Worm (Caenorhabditis elegans) whole organism, young adult: ENCODE measurements around the gene his-48.

ENCODE experiments used
- B0035.1 ChIP-seq: sonication (generic microtip); optimal IDR thresholded peaks from 2 replicates; lab custom pipeline; 2016; ENCODE audit warnings: missing genetic modification characterization, mild to moderate bottlenecking, missing compliant biosample characterization, missing genotype, missing genetic modification reagents
- B0261.1 ChIP-seq: sonication (generic microtip); optimal IDR thresholded peaks from 2 replicates; lab custom pipeline; 2016; ENCODE audit warnings: mild to moderate bottlenecking, missing genetic modification characterization, moderate library complexity, missing compliant biosample characterization
- B0336.3 ChIP-seq: fragments of 200-800 bp; sonication (Bioruptor generic); IDR thresholded peaks from 2 replicates; pipeline ENCODE4 v1.3.6; 2022; ENCODE audit warnings: missing genetic modification characterization, missing compliant biosample characterization
- D2030.7 ChIP-seq: fragments of 200-800 bp; sonication (Bioruptor generic); IDR thresholded peaks from 2 replicates; pipeline ENCODE4 v1.3.6; 2022; ENCODE audit warnings: missing genetic modification reagents, missing genetic modification characterization, missing compliant biosample characterization
- F22D6.2 ChIP-seq: sonication (generic microtip); optimal IDR thresholded peaks from 2 replicates; lab custom pipeline; 2016; ENCODE audit warnings: mild to moderate bottlenecking, missing genetic modification characterization, missing compliant biosample characterization
- F37B4.10 ChIP-seq: fragments of 200-800 bp; sonication (Bioruptor generic); IDR thresholded peaks from 2 replicates; pipeline ENCODE4 v1.3.6; 2022; ENCODE audit warnings: missing genetic modification characterization, missing compliant biosample characterization
- F49E8.2 ChIP-seq: sonication (generic microtip); optimal IDR thresholded peaks from 3 replicates; lab custom pipeline; 2017; ENCODE audit warnings: missing genetic modification characterization, mild to moderate bottlenecking, missing compliant biosample characterization, antibody characterized with exemption, moderate library complexity; ENCODE audit not compliant: insufficient read depth
- F52B5.7 ChIP-seq: sonication (generic microtip); optimal IDR thresholded peaks from 2 replicates; lab custom pipeline; 2016; ENCODE audit warnings: mild to moderate bottlenecking, missing genetic modification characterization, missing compliant biosample characterization
- F55B11.4 ChIP-seq: sonication (generic microtip); optimal IDR thresholded peaks from 2 replicates; lab custom pipeline; 2016; ENCODE audit warnings: missing compliant biosample characterization, missing genetic modification characterization, borderline replicate concordance; ENCODE audit not compliant: insufficient read depth
- F57A8.1 ChIP-seq: fragments of 200-800 bp; sonication (Bioruptor generic); optimal IDR thresholded peaks from 2 replicates; lab custom pipeline; 2018; ENCODE audit warnings: mild to moderate bottlenecking, missing genetic modification characterization, moderate library complexity, missing compliant biosample characterization
- T07F8.4 ChIP-seq: sonication (generic microtip); optimal IDR thresholded peaks from 2 replicates; lab custom pipeline; 2016; ENCODE audit warnings: mild to moderate bottlenecking, missing genetic modification characterization, moderate library complexity, missing compliant biosample characterization
- ZK185.1 ChIP-seq: sonication (generic microtip); optimal IDR thresholded peaks from 2 replicates; lab custom pipeline; 2016; ENCODE audit warnings: mild to moderate bottlenecking, missing genetic modification characterization, missing compliant biosample characterization; ENCODE audit not compliant: poor library complexity, severe bottlenecking
- aptf-2 ChIP-seq: fragments of 200-800 bp; sonication (Bioruptor generic); conservative IDR thresholded peaks from 2 replicates; pipeline ENCODE4 v1.3.6; 2022; ENCODE audit warnings: missing genetic modification reagents, missing genetic modification characterization, missing compliant biosample characterization
- aptf-3 ChIP-seq: fragments of 200-800 bp; sonication (Bioruptor generic); IDR thresholded peaks from 2 replicates; pipeline ENCODE4 v1.3.6; 2022; ENCODE audit warnings: missing genetic modification characterization, missing compliant biosample characterization
- attf-5 ChIP-seq: fragments of 200-800 bp; sonication (Bioruptor generic); optimal IDR thresholded peaks from 2 replicates; lab custom pipeline; 2018; ENCODE audit warnings: mild to moderate bottlenecking, missing genetic modification characterization, missing compliant biosample characterization
- bed-1 ChIP-seq: fragments of 200-800 bp; sonication (Bioruptor generic); IDR thresholded peaks from 2 replicates; pipeline ENCODE4 v1.3.6; 2022; ENCODE audit warnings: missing genetic modification reagents, missing genetic modification characterization, missing compliant biosample characterization
- cebp-1 ChIP-seq, 2 experiments: fragments of 200-800 bp in 1 of 2; sonication (Bioruptor generic) in 1 of 2; sonication (generic microtip) in 1 of 2; IDR thresholded peaks in 1 of 2; optimal IDR thresholded peaks in 1 of 2; 2 replicates each; pipeline versions ENCODE4 v1.3.6 to Lab custom; 2017 to 2022; ENCODE audit warnings: missing compliant biosample characterization in 2 of 2, missing genetic modification characterization in 2 of 2, mild to moderate bottlenecking in 1 of 2, missing genetic modification reagents in 1 of 2, moderate library complexity in 1 of 2
- ceh-100 ChIP-seq: fragments of 200-800 bp; sonication (Bioruptor generic); IDR thresholded peaks from 2 replicates; pipeline ENCODE4 v1.3.6; 2022; ENCODE audit warnings: missing genetic modification reagents, missing genetic modification characterization, missing compliant biosample characterization
- ceh-27 ChIP-seq: fragments of 200-800 bp; sonication (Bioruptor generic); optimal IDR thresholded peaks from 2 replicates; lab custom pipeline; 2018; ENCODE audit warnings: mild to moderate bottlenecking, missing genetic modification characterization, moderate library complexity, missing compliant biosample characterization
- ceh-58 ChIP-seq: fragments of 200-800 bp; sonication (Bioruptor generic); IDR thresholded peaks from 2 replicates; pipeline ENCODE4 v1.3.6; 2022; ENCODE audit warnings: missing genetic modification characterization, missing compliant biosample characterization
- ekl-4 ChIP-seq: fragments of 200-800 bp; sonication (Bioruptor generic); IDR thresholded peaks from 2 replicates; pipeline ENCODE4 v1.3.6; 2022; ENCODE audit warnings: missing genetic modification reagents, missing genetic modification characterization, missing compliant biosample characterization
- ets-4 ChIP-seq: fragments of 200-800 bp; sonication (Bioruptor generic); optimal IDR thresholded peaks from 2 replicates; lab custom pipeline; 2018; ENCODE audit warnings: mild to moderate bottlenecking, missing genetic modification characterization, missing compliant biosample characterization
- hmg-1.2 ChIP-seq: fragments of 200-800 bp; sonication (Bioruptor generic); IDR thresholded peaks from 2 replicates; pipeline ENCODE4 v1.3.6; 2022; ENCODE audit warnings: missing genetic modification reagents, missing genetic modification characterization, missing compliant biosample characterization
- let-526 ChIP-seq: fragments of 200-800 bp; sonication (Bioruptor generic); IDR thresholded peaks from 2 replicates; pipeline ENCODE4 v1.3.6; 2022; ENCODE audit warnings: missing genetic modification reagents, missing genetic modification characterization, missing compliant biosample characterization
- lin-26 ChIP-seq: fragments of 200-800 bp; sonication (Bioruptor generic); IDR thresholded peaks from 2 replicates; pipeline ENCODE4 v1.3.6; 2022; ENCODE audit warnings: missing genetic modification reagents, missing genetic modification characterization, missing compliant biosample characterization
- lin-40 ChIP-seq: sonication (generic microtip); optimal IDR thresholded peaks from 2 replicates; lab custom pipeline; 2016; ENCODE audit warnings: missing genetic modification characterization, mild to moderate bottlenecking, missing compliant biosample characterization, missing genotype, missing genetic modification reagents
- madf-10 ChIP-seq: sonication (generic microtip); optimal IDR thresholded peaks from 2 replicates; lab custom pipeline; 2016; ENCODE audit warnings: mild to moderate bottlenecking, missing genetic modification characterization, missing compliant biosample characterization
- mel-28 ChIP-seq: sonication (generic microtip); optimal IDR thresholded peaks from 2 replicates; lab custom pipeline; 2016; ENCODE audit warnings: borderline replicate concordance, mild to moderate bottlenecking, missing genetic modification characterization, missing compliant biosample characterization
- mxl-1 ChIP-seq: sonication (generic microtip); optimal IDR thresholded peaks from 2 replicates; lab custom pipeline; 2016; ENCODE audit warnings: missing genetic modification characterization, missing compliant biosample characterization
- nfya-1 ChIP-seq: sonication (generic microtip); optimal IDR thresholded peaks from 2 replicates; lab custom pipeline; 2017; ENCODE audit warnings: antibody characterized with exemption, missing compliant biosample characterization, missing genetic modification characterization, borderline replicate concordance; ENCODE audit not compliant: insufficient read depth
- nfyb-1 ChIP-seq: fragments of 200-800 bp; sonication (Bioruptor generic); IDR thresholded peaks from 2 replicates; pipeline ENCODE4 v1.3.6; 2022; ENCODE audit warnings: missing genetic modification reagents, missing genetic modification characterization, missing compliant biosample characterization
- nhr-27 ChIP-seq: fragments of 200-800 bp; sonication (Bioruptor generic); optimal IDR thresholded peaks from 2 replicates; lab custom pipeline; 2018; ENCODE audit warnings: mild to moderate bottlenecking, missing genetic modification characterization, moderate library complexity, missing compliant biosample characterization
- nhr-80 ChIP-seq: sonication (generic microtip); optimal IDR thresholded peaks from 2 replicates; lab custom pipeline; 2016; ENCODE audit warnings: missing genetic modification characterization, missing compliant biosample characterization
- rpc-1 ChIP-seq, 2 experiments: fragments of 150-350 bp in 1 of 2; sonication (generic microtip) in 1 of 2; optimal IDR thresholded peaks; 2 replicates each; lab custom pipeline; 2014 to 2018; ENCODE audit warnings: missing biosample characterization in 1 of 2, missing genetic modification characterization in 1 of 2, missing genetic modification reagents in 1 of 2, missing genotype in 1 of 2
- sdz-38 ChIP-seq: sonication (generic microtip); optimal IDR thresholded peaks from 2 replicates; lab custom pipeline; 2016; ENCODE audit warnings: missing genotype, missing genetic modification characterization, missing compliant biosample characterization
- snpc-1.1 ChIP-seq: sonication (generic microtip); optimal IDR thresholded peaks from 2 replicates; lab custom pipeline; 2017; ENCODE audit warnings: missing genetic modification characterization, mild to moderate bottlenecking, missing compliant biosample characterization, antibody characterized with exemption, moderate library complexity, missing genotype, missing genetic modification reagents; ENCODE audit not compliant: insufficient read depth
- ztf-22 ChIP-seq: fragments of 200-800 bp; sonication (Bioruptor generic); optimal IDR thresholded peaks from 2 replicates; lab custom pipeline; 2018; ENCODE audit warnings: mild to moderate bottlenecking, missing genetic modification characterization, moderate library complexity, missing compliant biosample characterization
- ztf-26 ChIP-seq: sonication (generic microtip); optimal IDR thresholded peaks from 2 replicates; lab custom pipeline; 2017; ENCODE audit warnings: missing genetic modification characterization, missing compliant biosample characterization
- ztf-6 ChIP-seq: fragments of 200-800 bp; sonication (Bioruptor generic); IDR thresholded peaks from 2 replicates; pipeline ENCODE4 v1.3.6; 2022; ENCODE audit warnings: missing genetic modification reagents, missing genetic modification characterization, missing compliant biosample characterization

his-48 gene

DNA sequence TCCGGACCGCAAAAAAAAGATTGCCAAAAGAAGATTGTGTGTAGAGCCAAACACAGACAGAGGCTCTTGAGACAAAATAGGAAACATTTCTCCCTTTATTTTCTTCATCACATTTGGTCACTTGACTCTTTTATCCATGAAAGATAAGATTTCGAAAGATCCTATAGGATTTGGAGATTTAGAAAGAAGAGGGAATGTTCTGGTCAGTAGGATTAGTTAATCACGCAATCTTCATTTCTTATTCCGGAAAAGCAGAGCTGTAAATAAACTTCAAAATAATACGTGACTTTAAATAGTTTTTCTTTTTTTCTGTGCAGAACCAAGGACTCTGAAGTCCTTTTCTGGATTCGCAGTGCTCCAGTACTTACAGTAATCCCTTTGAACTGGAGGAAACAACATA is 22.7 kb downstream of the his-48 start (continued):
- no peak for TF ChIP-seq lin-26 (GFP tag; lab: Robert Waterston, UW)
- no peak for TF ChIP-seq nfyb-1 (GFP tag; lab: Robert Waterston, UW)
- no peak for TF ChIP-seq ceh-100 (GFP tag; lab: Robert Waterston, UW)
- TF ChIP-seq ceh-58 (GFP tag; lab: Robert Waterston, UW): no peak
- TF ChIP-seq F49E8.2: no peak
- TF ChIP-seq nfya-1 (tag; lab: Kevin White, UChicago): no peak

DNA sequence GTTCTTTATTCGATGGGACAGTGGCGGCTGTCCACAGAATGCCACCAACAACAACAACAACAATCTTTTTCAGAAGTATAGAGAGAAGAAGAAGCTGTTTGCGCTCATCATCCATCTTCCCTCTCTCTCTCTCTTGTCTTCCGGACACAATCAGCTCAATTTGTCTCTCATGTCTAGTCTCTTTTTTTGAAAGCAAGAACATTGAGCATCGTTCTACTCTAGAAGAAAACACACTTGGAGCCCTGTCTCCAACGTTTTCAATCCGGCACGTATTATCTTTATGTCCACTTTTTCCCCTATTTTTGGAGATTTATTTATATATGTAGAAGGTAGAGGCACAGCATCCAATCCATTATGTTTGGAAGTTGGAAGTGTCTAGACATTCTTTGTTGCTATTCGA is 24.3 kb downstream of the his-48 start:
- no peak for TF ChIP-seq ztf-22 (GFP tag; lab: Kevin White, UChicago)
- no peak for TF ChIP-seq let-526 (GFP tag; lab: Robert Waterston, UW)
- no peak for TF ChIP-seq F22D6.2
- TF ChIP-seq bed-1: no peak
- no peak for TF ChIP-seq F55B11.4 (tag; lab: Kevin White, UChicago)
- no peak for TF ChIP-seq nhr-80
- TF ChIP-seq B0261.1 (tag; lab: Kevin White, UChicago): no peak
- no peak for TF ChIP-seq F52B5.7 (tag; lab: Kevin White, UChicago)
- no peak for TF ChIP-seq B0035.1 (tag; lab: Kevin White, UChicago)
- TF ChIP-seq, all 124 proteins: peak for 0

DNA sequence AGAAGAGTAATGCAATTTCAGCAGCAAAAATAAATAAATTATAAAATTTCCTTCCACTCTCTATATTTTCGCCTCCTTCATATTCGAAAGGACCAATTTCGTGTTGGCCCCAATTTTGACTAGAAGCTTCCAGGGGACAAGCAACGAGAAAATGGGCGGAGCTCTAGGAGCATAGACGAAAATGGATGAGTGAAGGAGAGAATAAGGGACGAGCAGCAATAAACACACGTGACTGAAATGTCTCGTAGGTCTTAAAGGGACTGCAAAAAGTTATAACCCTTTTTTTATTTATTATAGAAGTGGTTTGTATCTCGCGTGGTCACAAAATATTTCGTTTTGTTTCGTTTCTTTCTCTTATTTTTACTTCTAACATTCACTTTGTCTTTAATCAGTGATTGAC is 25.2 kb downstream of the his-48 start:
- TF ChIP-seq aptf-3 (GFP tag; lab: Robert Waterston, UW) (no peak), madf-10 (tag; lab: Kevin White, UChicago) (no peak), aptf-2 (GFP tag; lab: Robert Waterston, UW) (no peak), rpc-1 (optimal IDR thresholded peaks at IDR 0.05; lab: Kevin White, UChicago) (no peak), rpc-1 (tag; optimal IDR thresholded peaks at IDR 0.05; lab: Kevin White, UChicago) (no peak), hmg-1.2 (no peak), ets-4 (GFP tag; lab: Kevin White, UChicago) (no peak), bed-1 (no peak), ztf-26 (no peak), mel-28 (tag; lab: Kevin White, UChicago) (no peak), ekl-4 (no peak), B0336.3 (GFP tag; lab: Robert Waterston, UW) (no peak), sdz-38 (no peak), F37B4.10 (no peak), snpc-1.1 (tag; lab: Kevin White, UChicago) (no peak), ZK185.1 (tag; lab: Kevin White, UChicago) (no peak), nhr-27 (tag; lab: Kevin White, UChicago) (no peak), nfya-1 (tag; lab: Kevin White, UChicago) (no peak), mxl-1 (tag; lab: Kevin White, UChicago) (no peak), D2030.7 (GFP tag; lab: Robert Waterston, UW) (no peak)

DNA sequence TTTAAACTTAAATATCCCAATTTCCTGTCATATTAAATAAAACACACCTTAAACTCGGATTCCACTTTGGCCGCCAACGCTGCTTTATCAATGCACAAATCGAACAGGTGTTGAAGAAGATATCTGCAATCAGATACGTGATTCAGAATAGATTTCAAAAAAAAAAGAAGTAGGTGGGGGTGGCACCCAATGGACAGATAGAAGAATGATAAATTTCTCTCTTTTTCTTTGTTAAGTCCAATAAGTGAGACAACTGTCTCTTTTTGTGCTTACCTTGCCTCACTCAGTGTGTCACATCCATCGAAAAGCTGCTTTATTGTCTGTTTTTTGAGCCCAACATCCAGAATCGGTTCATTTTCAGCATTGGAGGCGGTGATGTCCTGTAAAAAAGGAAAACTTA is 26.3 kb downstream of the his-48 start:
- TF ChIP-seq attf-5 (GFP tag; lab: Kevin White, UChicago): no peak
- no peak for TF ChIP-seq cebp-1 (GFP tag; IDR thresholded peaks at IDR 0.05; lab: Robert Waterston, UW)
- TF ChIP-seq cebp-1 (tag; optimal IDR thresholded peaks at IDR 0.05; lab: Kevin White, UChicago): no peak
- TF ChIP-seq lin-40 (tag; lab: Kevin White, UChicago): no peak
- no peak for TF ChIP-seq let-526 (GFP tag; lab: Robert Waterston, UW)
- TF ChIP-seq B0261.1 (tag; lab: Kevin White, UChicago): no peak
- TF ChIP-seq F57A8.1: no peak
- TF ChIP-seq mxl-1 (tag; lab: Kevin White, UChicago): no peak
- TF ChIP-seq T07F8.4 (tag; lab: Kevin White, UChicago): no peak
- TF ChIP-seq B0336.3 (GFP tag; lab: Robert Waterston, UW): no peak
- no peak for TF ChIP-seq ztf-6 (GFP tag; lab: Robert Waterston, UW)
- TF ChIP-seq ceh-27 (GFP tag; lab: Kevin White, UChicago): no peak
